Fruit fly (Drosophila melanogaster): ENCODE measurements around the gene CG18135.

- TF ChIP-seq CG8119 (GFP tag; IDR thresholded peaks at IDR 0.05) (no peak), Blimp-1 (GFP tag; optimal IDR thresholded peaks at IDR 0.05) (no peak), Sox102F (GFP tag; optimal IDR thresholded peaks at IDR 0.05) (no peak), CG6854 (GFP tag; optimal IDR thresholded peaks at IDR 0.05) (no peak), CG34406 (GFP tag; optimal IDR thresholded peaks at IDR 0.05) (no peak), dac (GFP tag; optimal IDR thresholded peaks at IDR 0.05) (no peak), Hr39 (GFP tag; optimal IDR thresholded peaks at IDR 0.05) (no peak), Eip93F (GFP tag; optimal IDR thresholded peaks at IDR 0.05) (no peak)
Observed at dm6 chr3L:18957032-18957431, 41.1 kb downstream of the CG18135 start.

All from whole organism, prepupa.